Fruit fly (Drosophila melanogaster) whole organism: Measurements from ENCODE around the gene lectin-22C.

Experiments
- Dll ChIP-seq: fragments of >200 bp; optimal IDR thresholded peaks from 2 replicates; lab custom pipeline; 2017
- usp ChIP-seq: fragments of >200 bp; optimal IDR thresholded peaks from 2 replicates; lab custom pipeline; 2017; ENCODE audit warnings: missing biosample characterization, missing genetic modification characterization, mixed read lengths

DNA sequence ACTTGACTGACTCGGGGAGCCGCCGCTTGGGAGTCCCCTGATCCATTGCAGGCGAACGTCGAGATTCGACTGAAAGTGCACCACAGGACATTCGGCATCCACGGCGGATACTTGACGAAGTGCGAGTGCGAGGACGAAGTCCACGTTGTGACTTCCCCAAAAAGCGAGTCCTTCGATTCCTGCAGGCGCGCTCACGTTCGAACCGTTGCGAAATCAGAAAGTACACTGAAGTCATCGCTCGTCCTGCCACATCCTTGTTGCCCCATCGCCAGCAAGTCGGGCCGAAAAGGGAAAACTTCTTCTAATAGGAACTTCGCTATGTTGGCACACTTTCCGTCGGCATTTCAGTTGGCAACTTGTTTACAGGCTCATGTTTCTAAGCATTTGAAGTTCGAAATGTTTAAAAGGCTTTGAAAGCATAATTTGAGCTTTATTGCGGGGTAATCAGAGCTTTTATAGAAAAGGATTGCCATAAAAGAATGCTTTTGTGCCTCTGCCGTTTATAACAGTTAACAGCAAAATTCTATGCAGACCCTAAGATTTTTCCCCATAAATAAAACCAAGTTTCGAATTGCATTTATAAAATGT, 30.9 kb downstream of the lectin-22C start, which contains the start of gene CG33543:
- TF ChIP-seq Dll (lab: Kevin White, UChicago) (no peak), usp (GFP tag; lab: Kevin White, UChicago) (no peak)
